Fruit fly (Drosophila melanogaster) whole organism, embryonic: ENCODE measurements around the gene Paris.

Experiments
- Atf3 ChIP-seq: fragments of 200-800 bp; sonication (Bioruptor generic); optimal IDR thresholded peaks from 3 replicates; lab custom pipeline; 2016; ENCODE audit warnings: missing biosample characterization, missing genetic modification characterization
- BtbVII ChIP-seq: fragments of 200-800 bp; sonication (Bioruptor generic); optimal IDR thresholded peaks from 3 replicates; lab custom pipeline; 2017; ENCODE audit warnings: missing biosample characterization, mild to moderate bottlenecking, missing genetic modification characterization
- CG10321 ChIP-seq: fragments of 200-800 bp; sonication (Bioruptor generic); IDR thresholded peaks from 2 replicates; pipeline ENCODE4 v1.3.6; 2022; ENCODE audit warnings: missing biosample characterization, missing genetic modification characterization
- CG10959 ChIP-seq: fragments of 200-800 bp; sonication (Bioruptor generic); IDR thresholded peaks from 2 replicates; pipeline ENCODE4 v1.3.6; 2022; ENCODE audit warnings: missing biosample characterization, missing genetic modification characterization
- CG12104 ChIP-seq: fragments of 200-800 bp; sonication (Bioruptor generic); optimal IDR thresholded peaks from 3 replicates; lab custom pipeline; 2016; ENCODE audit warnings: missing biosample characterization, missing genetic modification characterization
- CG12219 ChIP-seq: fragments of 200-800 bp; sonication (Bioruptor generic); optimal IDR thresholded peaks from 3 replicates; lab custom pipeline; 2018; ENCODE audit warnings: missing biosample characterization, mild to moderate bottlenecking, missing genetic modification characterization
- CG1233 ChIP-seq: fragments of 200-800 bp; sonication (Bioruptor generic); optimal IDR thresholded peaks from 4 replicates; lab custom pipeline; 2018; ENCODE audit warnings: missing biosample characterization, mild to moderate bottlenecking, missing genetic modification characterization
- CG13296 ChIP-seq: fragments of 200-800 bp; sonication (Bioruptor generic); optimal IDR thresholded peaks from 3 replicates; lab custom pipeline; 2018; ENCODE audit warnings: missing biosample characterization, mild to moderate bottlenecking, missing genetic modification characterization
- CG13894 ChIP-seq: fragments of 200-800 bp; sonication (Bioruptor generic); optimal IDR thresholded peaks from 3 replicates; lab custom pipeline; 2018; ENCODE audit warnings: missing biosample characterization, mild to moderate bottlenecking, missing genetic modification characterization, moderate library complexity
- CG15479 ChIP-seq: fragments of 200-800 bp; sonication (Bioruptor generic); optimal IDR thresholded peaks from 3 replicates; lab custom pipeline; 2019; ENCODE audit warnings: missing biosample characterization, mild to moderate bottlenecking, missing genetic modification characterization, moderate library complexity
- CG17328 ChIP-seq: fragments of 200-800 bp; sonication (Bioruptor generic); IDR thresholded peaks from 2 replicates; pipeline ENCODE4 v1.3.6; 2022; ENCODE audit warnings: missing biosample characterization, missing genetic modification characterization
- CG17829 ChIP-seq: fragments of 200-800 bp; optimal IDR thresholded peaks from 2 replicates; lab custom pipeline; 2019; ENCODE audit warnings: missing biosample characterization, mild to moderate bottlenecking, missing genetic modification characterization, moderate library complexity
- CG1792 ChIP-seq: fragments of 200-800 bp; sonication (Bioruptor generic); optimal IDR thresholded peaks from 2 replicates; lab custom pipeline; 2016; ENCODE audit warnings: missing biosample characterization, missing genetic modification characterization
- CG18476 ChIP-seq: fragments of 200-800 bp; sonication (Bioruptor generic); optimal IDR thresholded peaks from 2 replicates; lab custom pipeline; 2016; ENCODE audit warnings: missing biosample characterization, mild to moderate bottlenecking, missing genetic modification characterization
- CG2712 ChIP-seq: fragments of 200-800 bp; optimal IDR thresholded peaks from 3 replicates; lab custom pipeline; 2019; ENCODE audit warnings: missing biosample characterization, mild to moderate bottlenecking, missing genetic modification characterization, moderate library complexity
- CG30403 ChIP-seq: fragments of 200-800 bp; sonication (Bioruptor generic); optimal IDR thresholded peaks from 3 replicates; lab custom pipeline; 2016; ENCODE audit warnings: missing biosample characterization, missing genetic modification characterization
- CG3995 ChIP-seq: fragments of 200-800 bp; sonication (Bioruptor generic); optimal IDR thresholded peaks from 3 replicates; lab custom pipeline; 2016; ENCODE audit warnings: missing biosample characterization, missing genetic modification characterization
- CG4282 ChIP-seq: fragments of 200-800 bp; sonication (Bioruptor generic); optimal IDR thresholded peaks from 2 replicates; lab custom pipeline; 2016; ENCODE audit warnings: missing biosample characterization, missing genetic modification characterization
- CG4424 ChIP-seq: fragments of 200-800 bp; sonication (Bioruptor generic); optimal IDR thresholded peaks from 3 replicates; lab custom pipeline; 2016; ENCODE audit warnings: missing biosample characterization, missing genetic modification characterization
- CG5953 ChIP-seq: fragments of 200-800 bp; sonication (Bioruptor generic); IDR thresholded peaks from 2 replicates; pipeline ENCODE4 v1.3.6; 2022; ENCODE audit warnings: missing biosample characterization, missing genetic modification characterization
- CG6175 ChIP-seq: fragments of 200-800 bp; sonication (Bioruptor generic); IDR thresholded peaks from 3 replicates; pipeline ENCODE4 v1.3.6; 2022; ENCODE audit warnings: missing biosample characterization, missing genetic modification characterization
- CG6654 ChIP-seq: fragments of 200-800 bp; sonication (Bioruptor generic); optimal IDR thresholded peaks from 2 replicates; lab custom pipeline; 2017; ENCODE audit warnings: missing biosample characterization, mild to moderate bottlenecking, missing genetic modification characterization
- CG6791 ChIP-seq: fragments of 200-800 bp; sonication (Bioruptor generic); IDR thresholded peaks from 3 replicates; pipeline ENCODE4 v1.3.6; 2022; ENCODE audit warnings: missing biosample characterization, missing genetic modification characterization; ENCODE audit not compliant: partially characterized antibody
- CG8944 ChIP-seq: fragments of 200-800 bp; sonication (Bioruptor generic); optimal IDR thresholded peaks from 3 replicates; lab custom pipeline; 2016; ENCODE audit warnings: missing biosample characterization, missing genetic modification characterization
- CG9876 ChIP-seq: fragments of 200-800 bp; sonication (Bioruptor generic); optimal IDR thresholded peaks from 2 replicates; lab custom pipeline; 2016; ENCODE audit warnings: missing biosample characterization, missing genetic modification characterization
- Fer3 ChIP-seq: fragments of 200-800 bp; sonication (Bioruptor generic); optimal IDR thresholded peaks from 2 replicates; lab custom pipeline; 2018; ENCODE audit warnings: missing biosample characterization, mild to moderate bottlenecking, missing genetic modification characterization, moderate library complexity
- HLH3B ChIP-seq: fragments of 200-800 bp; sonication (Bioruptor generic); IDR thresholded peaks from 2 replicates; pipeline ENCODE4 v1.3.6; 2022; ENCODE audit warnings: missing biosample characterization, missing genetic modification characterization
- Kr ChIP-seq: fragments of 200-800 bp; sonication (Bioruptor generic); optimal IDR thresholded peaks from 2 replicates; lab custom pipeline; 2017; ENCODE audit warnings: missing biosample characterization, mild to moderate bottlenecking, missing genetic modification characterization
- NC2β ChIP-seq: fragments of 200-800 bp; sonication (Bioruptor generic); optimal IDR thresholded peaks from 2 replicates; lab custom pipeline; 2016; ENCODE audit warnings: missing biosample characterization, missing genetic modification characterization
- Optix ChIP-seq: fragments of 200-800 bp; sonication (Bioruptor generic); IDR thresholded peaks from 3 replicates; pipeline ENCODE4 v1.3.6; 2022; ENCODE audit warnings: missing biosample characterization, missing genetic modification characterization
- Poxn ChIP-seq: fragments of 200-800 bp; sonication (Bioruptor generic); IDR thresholded peaks from 2 replicates; pipeline ENCODE4 v1.3.6; 2022; ENCODE audit warnings: missing biosample characterization, missing genetic modification characterization
- Rfx ChIP-seq: fragments of 200-800 bp; sonication (Bioruptor generic); IDR thresholded peaks from 2 replicates; pipeline ENCODE4 v1.3.6; 2022; ENCODE audit warnings: missing biosample characterization, missing genetic modification characterization
- Scr ChIP-seq: fragments of 200-800 bp; sonication (Bioruptor generic); IDR thresholded peaks from 2 replicates; pipeline ENCODE4 v1.3.6; 2022; ENCODE audit warnings: missing biosample characterization, missing genetic modification characterization; ENCODE audit not compliant: partially characterized antibody
- Sox102F ChIP-seq: fragments of 200-800 bp; sonication (Bioruptor generic); optimal IDR thresholded peaks from 2 replicates; lab custom pipeline; 2018; ENCODE audit warnings: missing biosample characterization, mild to moderate bottlenecking, missing genetic modification characterization, moderate library complexity
- Usf ChIP-seq: fragments of 200-800 bp; sonication (Bioruptor generic); optimal IDR thresholded peaks from 2 replicates; lab custom pipeline; 2017; ENCODE audit warnings: missing genotype, missing biosample characterization, missing genetic modification characterization
- ase ChIP-seq: fragments of 200-800 bp; sonication (Bioruptor generic); IDR thresholded peaks from 3 replicates; pipeline ENCODE4 v1.3.6; 2022; ENCODE audit warnings: missing biosample characterization, missing genetic modification characterization
- chn ChIP-seq: fragments of 200-800 bp; sonication (Bioruptor generic); optimal IDR thresholded peaks from 2 replicates; lab custom pipeline; 2016; ENCODE audit warnings: missing biosample characterization, missing genetic modification characterization
- dimm ChIP-seq: fragments of 200-800 bp; sonication (Bioruptor generic); IDR thresholded peaks from 2 replicates; pipeline ENCODE4 v1.3.6; 2022; ENCODE audit warnings: missing biosample characterization, missing genetic modification characterization
- dpn ChIP-seq, 2 experiments: fragments of 200-800 bp; sonication (Bioruptor generic); optimal IDR thresholded peaks; 3 replicates each; lab custom pipeline; 2016; ENCODE audit warnings: missing biosample characterization in 2 of 2, missing genetic modification characterization in 2 of 2
- exex ChIP-seq: fragments of 200-800 bp; sonication (Bioruptor generic); optimal IDR thresholded peaks from 4 replicates; lab custom pipeline; 2018; ENCODE audit warnings: missing biosample characterization, mild to moderate bottlenecking, missing genetic modification characterization, moderate library complexity
- hkb ChIP-seq, 2 experiments: fragments of 200-800 bp in 1 of 2; fragments of >200 bp in 1 of 2; sonication (Bioruptor generic) in 1 of 2; IDR thresholded peaks in 1 of 2; optimal IDR thresholded peaks in 1 of 2; 2 replicates each; pipeline versions ENCODE4 v1.3.6 to Lab custom; 2017 to 2022; ENCODE audit warnings: missing biosample characterization in 1 of 2, missing genetic modification characterization in 1 of 2
- jumu ChIP-seq: fragments of 200-800 bp; sonication (Bioruptor generic); optimal IDR thresholded peaks from 3 replicates; lab custom pipeline; 2016; ENCODE audit warnings: missing biosample characterization, missing genetic modification characterization
- klu ChIP-seq: fragments of 200-800 bp; sonication (Bioruptor generic); IDR thresholded peaks from 2 replicates; pipeline ENCODE4 v1.3.6; 2022; ENCODE audit warnings: missing biosample characterization, missing genetic modification characterization
- mirr ChIP-seq: fragments of 200-800 bp; sonication (Bioruptor generic); optimal IDR thresholded peaks from 3 replicates; lab custom pipeline; 2018; ENCODE audit warnings: missing biosample characterization, mild to moderate bottlenecking, missing genetic modification characterization
- otp ChIP-seq: fragments of 200-800 bp; sonication (Bioruptor generic); IDR thresholded peaks from 3 replicates; pipeline ENCODE4, ENCODE4 v1.3.6; 2022; ENCODE audit warnings: missing biosample characterization, missing genetic modification characterization
- pfk ChIP-seq: fragments of 200-800 bp; sonication (Bioruptor generic); optimal IDR thresholded peaks from 2 replicates; lab custom pipeline; 2018; ENCODE audit warnings: missing biosample characterization, mild to moderate bottlenecking, missing genetic modification characterization, moderate library complexity
- pros ChIP-seq: fragments of 200-800 bp; sonication (Bioruptor generic); optimal IDR thresholded peaks from 3 replicates; lab custom pipeline; 2019; ENCODE audit warnings: missing biosample characterization, mild to moderate bottlenecking, missing genetic modification characterization, moderate library complexity
- repo ChIP-seq: fragments of 200-800 bp; sonication (Bioruptor generic); optimal IDR thresholded peaks from 2 replicates; lab custom pipeline; 2016; ENCODE audit warnings: missing biosample characterization, missing genetic modification characterization
- sim ChIP-seq: fragments of 200-800 bp; sonication (Bioruptor generic); IDR thresholded peaks from 2 replicates; pipeline ENCODE4 v1.3.6; 2022; ENCODE audit warnings: missing biosample characterization, missing genetic modification characterization
- sug ChIP-seq: fragments of 200-800 bp; optimal IDR thresholded peaks from 2 replicates; lab custom pipeline; 2019; ENCODE audit warnings: missing biosample characterization, mild to moderate bottlenecking, missing genetic modification characterization, moderate library complexity
- tll ChIP-seq, 2 experiments: fragments of 200-800 bp in 1 of 2; fragments of >200 bp in 1 of 2; sonication (Bioruptor generic) in 1 of 2; optimal IDR thresholded peaks; 2 replicates each; lab custom pipeline; 2017 to 2019; ENCODE audit warnings: missing biosample characterization in 2 of 2, missing genetic modification characterization in 2 of 2, mild to moderate bottlenecking in 1 of 2, moderate library complexity in 1 of 2
- zen ChIP-seq: fragments of 200-800 bp; sonication (Bioruptor generic); optimal IDR thresholded peaks from 3 replicates; lab custom pipeline; 2018; ENCODE audit warnings: missing biosample characterization, mild to moderate bottlenecking, missing genetic modification characterization, moderate library complexity

Gene Paris

DNA sequence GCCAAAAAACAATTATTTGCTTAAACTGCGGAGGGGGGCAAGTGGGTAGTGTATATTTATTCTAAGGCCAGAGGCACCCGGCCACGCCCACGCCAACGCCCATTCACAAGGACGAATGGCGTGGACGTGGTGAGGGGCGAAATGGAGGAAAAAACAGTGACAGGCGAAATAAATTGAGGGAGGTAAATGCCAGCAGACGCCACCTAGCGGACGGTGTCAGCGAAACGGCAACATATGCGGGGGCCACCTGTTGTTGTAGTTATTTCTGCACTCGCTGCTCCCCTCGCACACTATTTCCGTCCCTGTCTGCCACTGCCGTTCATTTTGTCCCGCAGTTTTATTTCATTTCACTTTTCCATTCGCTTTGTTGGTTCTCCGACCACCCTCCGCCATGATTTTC lies 45.4 kb upstream of the Paris start (continued):
- TF ChIP-seq mirr (GFP tag; lab: Kevin White, UChicago) = peak; percentile 7
- no peak for TF ChIP-seq Fer3 (tag; lab: Kevin White, UChicago)
- TF ChIP-seq CG4424 (GFP tag; lab: Kevin White, UChicago) = no peak
- TF ChIP-seq CG30403 = no peak
- TF ChIP-seq Rfx = 0 out of 2 replicates have a peak, but pooled peaks have one; percentile 8
- peak; percentile 32; the same call in 1 of the 3 replicates for TF ChIP-seq Optix (GFP tag; lab: Robert Waterston, UW)
- no peak for TF ChIP-seq Usf (GFP tag; lab: Kevin White, UChicago)
- no peak for TF ChIP-seq CG8944 (GFP tag; lab: Kevin White, UChicago)
- TF ChIP-seq CG12104 (GFP tag; lab: Kevin White, UChicago) = no peak
- peak; percentile 45; the same call in 1 of the 3 replicates for TF ChIP-seq ase
- no peak for TF ChIP-seq CG3995 (GFP tag; lab: Kevin White, UChicago)
- no peak for TF ChIP-seq CG6175 (GFP tag; lab: Robert Waterston, UW)
- TF ChIP-seq jumu (GFP tag; lab: Kevin White, UChicago) = no peak
- TF ChIP-seq hkb (optimal IDR thresholded peaks at IDR 0.05; lab: Kevin White, UChicago) = no peak
- no peak for TF ChIP-seq hkb (GFP tag; IDR thresholded peaks at IDR 0.05; lab: Robert Waterston, UW)
- TF ChIP-seq CG17829 = no peak
- TF ChIP-seq CG17328 = 0 out of 2 replicates have a peak, but pooled peaks have one; percentile 12
- TF ChIP-seq NC2β = no peak
- no peak for TF ChIP-seq exex (tag; lab: Kevin White, UChicago)
- TF ChIP-seq sug (tag; lab: Kevin White, UChicago) = no peak
- no peak for TF ChIP-seq CG2712 (tag; lab: Kevin White, UChicago)
- peak in 1 of 2 experiments; percentile 4 for TF ChIP-seq dpn (GFP tag; optimal IDR thresholded peaks at IDR 0.05; lab: Kevin White, UChicago)
- no peak for TF ChIP-seq CG9876
- no peak for TF ChIP-seq pros (GFP tag; lab: Kevin White, UChicago)
- no peak for TF ChIP-seq zen (tag; lab: Kevin White, UChicago)

DNA sequence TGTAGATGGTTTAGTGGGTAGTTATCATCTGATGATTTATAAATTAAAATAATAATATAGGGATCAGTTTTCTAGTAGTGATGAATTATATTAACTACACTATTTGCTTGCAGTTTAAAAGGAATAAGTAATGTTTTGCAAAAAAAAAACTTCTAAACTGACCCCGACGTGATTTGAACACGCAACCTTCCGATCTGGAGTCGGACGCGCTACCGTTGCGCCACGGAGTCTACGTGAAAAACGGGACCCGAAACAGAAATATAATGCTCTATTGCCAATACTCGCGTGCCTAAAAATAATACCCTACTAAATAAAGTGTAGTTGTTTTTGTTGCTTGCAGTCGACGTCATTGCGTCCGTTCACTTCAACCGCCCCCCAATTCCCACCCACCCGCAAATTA lies 44.6 kb upstream of the Paris start:
- TF ChIP-seq CG6791 (GFP tag; lab: Robert Waterston, UW) (peak; percentile 77), Sox102F (GFP tag; lab: Kevin White, UChicago) (no peak), CG1233 (GFP tag; lab: Kevin White, UChicago) (no peak), CG13894 (tag; lab: Kevin White, UChicago) (no peak), CG6654 (GFP tag; lab: Kevin White, UChicago) (no peak), Poxn (no peak), CG12219 (GFP tag; lab: Kevin White, UChicago) (no peak), Scr (peak; percentile 52), klu (no peak), CG5953 (no peak), HLH3B (no peak), chn (GFP tag; lab: Kevin White, UChicago) (no peak), BtbVII (GFP tag; lab: Kevin White, UChicago) (no peak), dimm (GFP tag; lab: Robert Waterston, UW) (no peak), pfk (no peak), CG10321 (GFP tag; lab: Robert Waterston, UW) (no peak), Kr (GFP tag; lab: Kevin White, UChicago) (no peak), Atf3 (no peak), CG13296 (GFP tag; lab: Kevin White, UChicago) (no peak), otp (GFP tag; lab: Robert Waterston, UW) (no peak), CG1792 (GFP tag; lab: Kevin White, UChicago) (no peak), sim (GFP tag; lab: Robert Waterston, UW) (no peak), tll (GFP tag; optimal IDR thresholded peaks at IDR 0.05; lab: Kevin White, UChicago) (no peak), CG18476 (no peak), CG10959 (GFP tag; lab: Robert Waterston, UW) (no peak), repo (GFP tag; lab: Kevin White, UChicago) (no peak), pros (GFP tag; lab: Kevin White, UChicago) (no peak), CG4282 (GFP tag; lab: Kevin White, UChicago) (no peak), CG15479 (peak; percentile 24)
